Fruit fly (Drosophila melanogaster) whole organism, embryonic: ENCODE results near the gene CG10943.

Experiments
- CG4360 ChIP-seq: fragments of 200-800 bp; sonication (Bioruptor generic); IDR thresholded peaks from 2 replicates; pipeline ENCODE4 v1.3.6; 2022; ENCODE audit warnings: missing biosample characterization, missing genetic modification characterization
- Hmr ChIP-seq: fragments of 200-800 bp; sonication (Bioruptor generic); optimal IDR thresholded peaks from 3 replicates; lab custom pipeline; 2017; ENCODE audit warnings: mild to moderate bottlenecking, missing biosample characterization, missing genetic modification reagents, missing genetic modification characterization
- ara ChIP-seq: fragments of 200-800 bp; sonication (Bioruptor generic); IDR thresholded peaks from 2 replicates; pipeline ENCODE4 v1.3.6; 2022; ENCODE audit warnings: missing biosample characterization, missing genetic modification characterization
- h ChIP-seq: fragments of >200 bp; optimal IDR thresholded peaks from 2 replicates; lab custom pipeline; 2017
- pan ChIP-seq, 4 experiments: fragments of >200 bp in 3 of 4; fragments of 200-800 bp in 1 of 4; sonication (Bioruptor generic) in 1 of 4; optimal IDR thresholded peaks in 3 of 4; IDR thresholded peaks in 1 of 4; 2 replicates each; pipeline versions ENCODE4 v1.3.6 to Lab custom; 2017 to 2022; ENCODE audit warnings: missing biosample characterization in 2 of 4, missing genetic modification characterization in 2 of 4, mixed read lengths in 1 of 4

DNA sequence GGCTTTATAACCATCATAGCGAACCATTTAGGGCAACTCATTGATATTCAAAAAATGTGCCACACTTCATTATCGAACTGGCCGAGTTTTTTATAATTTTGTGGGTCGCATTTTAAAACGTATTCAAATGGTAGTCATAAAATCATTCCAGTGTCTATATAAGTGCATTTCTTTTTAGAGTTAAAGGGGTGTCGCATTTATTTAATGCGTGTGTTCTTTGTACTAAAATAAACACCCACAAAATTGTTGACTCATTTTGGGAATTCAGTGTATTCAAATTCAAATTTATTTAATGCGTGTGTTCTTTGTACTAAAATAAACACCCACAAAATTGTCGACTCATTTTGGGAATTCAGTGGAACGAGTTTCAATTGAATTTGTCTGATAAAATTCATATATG, 32.3 kb downstream of the CG10943 start:
- TF ChIP-seq pan (optimal IDR thresholded peaks at IDR 0.05; lab: Kevin White, UChicago) (no peak), pan (GFP tag; optimal IDR thresholded peaks at IDR 0.05 in 1 of 2, IDR thresholded peaks at IDR 0.05 in 1 of 2) (no peak), CG4360 (GFP tag; lab: Robert Waterston, UW) (no peak), ara (no peak), h (lab: Kevin White, UChicago) (no peak), Hmr (GFP tag; lab: Kevin White, UChicago) (no peak)
